Worm (Caenorhabditis elegans): Measurements from ENCODE around the gene C06E4.1.

Gene C06E4.1

ce11 chrIV:7316613-7317153, 33.6 kb downstream of the C06E4.1 start, which contains the start of gene F42C5.9 (continued):
- TF ChIP-seq Y53G8AR.9 (GFP tag; conservative IDR thresholded peaks at IDR 0.05): no peak
- no peak for TF ChIP-seq ztf-25 (GFP tag; IDR thresholded peaks at IDR 0.05)
- TF ChIP-seq ama-1 (optimal IDR thresholded peaks at IDR 0.05): no peak
- no peak for TF ChIP-seq ama-1 (GFP tag; optimal IDR thresholded peaks at IDR 0.05)
- TF ChIP-seq F49E8.2 (tag; optimal IDR thresholded peaks at IDR 0.05; ENCODE audit: insufficient read depth): peak; percentile 89
- no peak for TF ChIP-seq ceh-58 (GFP tag; IDR thresholded peaks at IDR 0.05)
- no peak for TF ChIP-seq ceh-79 (tag; optimal IDR thresholded peaks at IDR 0.05)
- TF ChIP-seq D2030.7 (GFP tag; IDR thresholded peaks at IDR 0.05): peak; percentile 94
- no peak for TF ChIP-seq madf-3 (GFP tag; IDR thresholded peaks at IDR 0.05)
- peak; percentile 8 for TF ChIP-seq repo-1 (tag; optimal IDR thresholded peaks at IDR 0.05)
- TF ChIP-seq lin-35 (GFP tag; optimal IDR thresholded peaks at IDR 0.05): no peak
- TF ChIP-seq snpc-1.3 (tag; optimal IDR thresholded peaks at IDR 0.05; ENCODE audit: insufficient read depth): peak; percentile 88
- TF ChIP-seq F55B11.4 (tag; optimal IDR thresholded peaks at IDR 0.05; ENCODE audit: borderline replicate concordance, insufficient read depth): no peak
- no peak for TF ChIP-seq aptf-3 (GFP tag; IDR thresholded peaks at IDR 0.05)
- TF ChIP-seq attf-5 (GFP tag; optimal IDR thresholded peaks at IDR 0.05): no peak
- TF ChIP-seq F57A8.1 (GFP tag; optimal IDR thresholded peaks at IDR 0.05): no peak
- no peak for TF ChIP-seq gei-17 (GFP tag; optimal IDR thresholded peaks at IDR 0.05)
- TF ChIP-seq tbp1 (GFP tag; optimal IDR thresholded peaks at IDR 0.05): peak; percentile 78
- TF ChIP-seq unc-130 (GFP tag; optimal IDR thresholded peaks at IDR 0.05): peak; percentile 42
- no peak for TF ChIP-seq zim-3 (tag; optimal IDR thresholded peaks at IDR 0.05)
- TF ChIP-seq mcd-1 (GFP tag; IDR thresholded peaks at IDR 0.05): peak; percentile 48; the same call in 1 of the 2 replicates
- TF ChIP-seq zfh-2 (GFP tag; conservative IDR thresholded peaks at IDR 0.05): no peak
- no peak for TF ChIP-seq F10E7.11 (tag; optimal IDR thresholded peaks at IDR 0.05)
- TF ChIP-seq Y56A3A.18 (GFP tag; IDR thresholded peaks at IDR 0.05): 0 out of 2 replicates have a peak, but pooled peaks have one; percentile 49
- TF ChIP-seq F57C9.4 (tag; optimal IDR thresholded peaks at IDR 0.05): no peak
- TF ChIP-seq dox-1 (GFP tag; IDR thresholded peaks at IDR 0.05): peak; percentile 79
- TF ChIP-seq F33H1.4 (GFP tag; IDR thresholded peaks at IDR 0.05): peak; percentile 80
- peak; percentile 37 for TF ChIP-seq rcor-1 (GFP tag; IDR thresholded peaks at IDR 0.05)
- no peak for TF ChIP-seq Y95B8A.8 (GFP tag; IDR thresholded peaks at IDR 0.05)
- 0 out of 2 replicates have a peak, but pooled peaks have one; percentile 15 for TF ChIP-seq attf-3 (GFP tag; conservative IDR thresholded peaks at IDR 0.05)
- no peak for TF ChIP-seq B0035.1 (tag; optimal IDR thresholded peaks at IDR 0.05)
- no peak for TF ChIP-seq tbx-9 (tag; optimal IDR thresholded peaks at IDR 0.05; ENCODE audit: borderline replicate concordance)
- TF ChIP-seq rec-8 (tag; optimal IDR thresholded peaks at IDR 0.05): peak in 1 of 2 experiments; percentile 41
- 0 out of 2 replicates have a peak, but pooled peaks have one; percentile 30 for TF ChIP-seq ztf-28 (GFP tag; IDR thresholded peaks at IDR 0.05)
- TF ChIP-seq T26A5.8 (tag; optimal IDR thresholded peaks at IDR 0.05): no peak
- no peak for TF ChIP-seq unc-62 (GFP tag; optimal IDR thresholded peaks at IDR 0.05)
- TF ChIP-seq atf-7 (tag; optimal IDR thresholded peaks at IDR 0.05): no peak
- no peak for TF ChIP-seq cebp-2 (GFP tag; IDR thresholded peaks at IDR 0.05)
- peak; percentile 56 for TF ChIP-seq lin-54 (GFP tag; optimal IDR thresholded peaks at IDR 0.05)
- TF ChIP-seq dpl-1 (GFP tag; optimal IDR thresholded peaks at IDR 0.05): no peak
- TF ChIP-seq nhr-120 (GFP tag; IDR thresholded peaks at IDR 0.05): no peak
- TF ChIP-seq dpff-1 (tag; optimal IDR thresholded peaks at IDR 0.05): no peak
- no peak for TF ChIP-seq rpc-1 (optimal IDR thresholded peaks at IDR 0.05)
- TF ChIP-seq rpc-1 (tag; optimal IDR thresholded peaks at IDR 0.05): peak; percentile 9
- no peak for TF ChIP-seq K11D2.4 (GFP tag; IDR thresholded peaks at IDR 0.05)
- peak; percentile 98 for TF ChIP-seq madf-6 (GFP tag; IDR thresholded peaks at IDR 0.05)
- no peak for TF ChIP-seq B0261.1 (tag; optimal IDR thresholded peaks at IDR 0.05)
- TF ChIP-seq cebp-1 (GFP tag; IDR thresholded peaks at IDR 0.05): no peak
- no peak for TF ChIP-seq cebp-1 (tag; optimal IDR thresholded peaks at IDR 0.05)
